Worm (Caenorhabditis elegans) whole organism, L4 larva: Measurements from ENCODE around the gene scl-6.
A peak's percentile ranks its signal among the peaks of the same experiment; 100 is the strongest.

Source experiments
- D1046.2 ChIP-seq: fragments of 200-800 bp; sonication (Bioruptor generic); IDR thresholded peaks from 2 replicates; pipeline ENCODE4 v1.3.6; 2022; ENCODE audit warnings: missing genetic modification characterization, missing compliant biosample characterization
- T26A8.4 ChIP-seq: fragments of 200-800 bp; sonication (Bioruptor generic); IDR thresholded peaks from 2 replicates; pipeline ENCODE4 v1.3.6; 2022; ENCODE audit warnings: missing genetic modification characterization, missing compliant biosample characterization
- Y48G9A.11 ChIP-seq: fragments of 200-800 bp; sonication (Bioruptor generic); IDR thresholded peaks from 2 replicates; pipeline ENCODE4 v1.3.6; 2022; ENCODE audit warnings: missing genetic modification reagents, missing genetic modification characterization, missing compliant biosample characterization
- Y5F2A.4 ChIP-seq: fragments of 200-800 bp; sonication (Bioruptor generic); optimal IDR thresholded peaks from 2 replicates; lab custom pipeline; 2018; ENCODE audit warnings: mild to moderate bottlenecking, missing genetic modification characterization, missing compliant biosample characterization
- ZK337.2 ChIP-seq: fragments of 200-800 bp; sonication (Bioruptor generic); IDR thresholded peaks from 2 replicates; pipeline ENCODE4 v1.3.6; 2022; ENCODE audit warnings: missing genetic modification reagents, missing genetic modification characterization, missing compliant biosample characterization
- ZK546.5 ChIP-seq, 2 experiments: sonication (generic microtip); optimal IDR thresholded peaks; 2 replicates each; lab custom pipeline; 2017; ENCODE audit warnings: missing biosample characterization in 2 of 2, missing genetic modification characterization in 2 of 2
- aly-2 ChIP-seq: sonication (generic microtip); optimal IDR thresholded peaks from 2 replicates; lab custom pipeline; 2018; ENCODE audit warnings: missing biosample characterization, missing genetic modification characterization
- ama-1 ChIP-seq: fragments of 150-350 bp; optimal IDR thresholded peaks from 2 replicates; lab custom pipeline; 2014; ENCODE audit warnings: inconsistent platforms, mixed read lengths
- arid-1 ChIP-seq: fragments of 200-800 bp; sonication (Bioruptor generic); conservative IDR thresholded peaks from 2 replicates; pipeline ENCODE4 v1.3.6; 2022; ENCODE audit warnings: missing genetic modification reagents, missing genetic modification characterization, missing compliant biosample characterization
- attf-4 ChIP-seq: sonication (generic microtip); optimal IDR thresholded peaks from 3 replicates; lab custom pipeline; 2017; ENCODE audit warnings: missing biosample characterization, missing genetic modification characterization
- ceh-20 ChIP-seq: fragments of 200-800 bp; sonication (Bioruptor generic); IDR thresholded peaks from 2 replicates; pipeline ENCODE4 v1.3.6; 2022; ENCODE audit warnings: missing genetic modification reagents, missing genetic modification characterization, missing compliant biosample characterization
- cey-2 ChIP-seq: sonication (generic microtip); optimal IDR thresholded peaks from 3 replicates; lab custom pipeline; 2017; ENCODE audit warnings: missing genetic modification characterization, mild to moderate bottlenecking, missing compliant biosample characterization, antibody characterized with exemption, borderline replicate concordance; ENCODE audit not compliant: insufficient read depth
- daf-12 ChIP-seq: fragments of 150-350 bp; optimal IDR thresholded peaks from 2 replicates; lab custom pipeline; 2014; ENCODE audit warnings: missing biosample characterization, missing genetic modification reagents, missing genetic modification characterization
- daf-16 ChIP-seq, 3 experiments: sonication (generic microtip); optimal IDR thresholded peaks; 2 replicates each; lab custom pipeline; 2016 to 2017; ENCODE audit warnings: missing genetic modification characterization in 3 of 3, missing genetic modification reagents in 3 of 3, mild to moderate bottlenecking in 2 of 3, missing compliant biosample characterization in 2 of 3, missing biosample characterization in 1 of 3, moderate library complexity in 1 of 3
- dmd-9 ChIP-seq: fragments of 200-800 bp; sonication (Bioruptor generic); IDR thresholded peaks from 2 replicates; pipeline ENCODE4 v1.3.6; 2022; ENCODE audit warnings: missing genetic modification reagents, missing genetic modification characterization, missing compliant biosample characterization
- dpl-1 ChIP-seq: fragments of 150-350 bp; optimal IDR thresholded peaks from 2 replicates; lab custom pipeline; 2014; ENCODE audit warnings: missing biosample characterization, missing genetic modification reagents, missing genetic modification characterization
- duxl-1 ChIP-seq: sonication (generic microtip); optimal IDR thresholded peaks from 2 replicates; lab custom pipeline; 2016; ENCODE audit warnings: mild to moderate bottlenecking, missing genetic modification characterization, moderate library complexity, missing compliant biosample characterization; ENCODE audit not compliant: poor library complexity
- dve-1 ChIP-seq: sonication (generic microtip); optimal IDR thresholded peaks from 2 replicates; lab custom pipeline; 2017; ENCODE audit warnings: antibody characterized with exemption, mild to moderate bottlenecking, missing genetic modification characterization, missing compliant biosample characterization; ENCODE audit not compliant: insufficient read depth
- fkh-10 ChIP-seq: fragments of 150-350 bp; optimal IDR thresholded peaks from 2 replicates; lab custom pipeline; 2014; ENCODE audit warnings: missing biosample characterization, missing genetic modification reagents, missing genetic modification characterization
- fos-1 ChIP-seq: fragments of 150-350 bp; optimal IDR thresholded peaks from 2 replicates; lab custom pipeline; 2014; ENCODE audit warnings: missing biosample characterization, missing genetic modification characterization
- hlh-30 ChIP-seq: sonication (generic microtip); optimal IDR thresholded peaks from 2 replicates; lab custom pipeline; 2017; ENCODE audit warnings: antibody characterized with exemption, mild to moderate bottlenecking, missing genetic modification characterization, missing compliant biosample characterization; ENCODE audit not compliant: insufficient read depth
- jun-1 ChIP-seq: fragments of 150-350 bp; optimal IDR thresholded peaks from 2 replicates; lab custom pipeline; 2014; ENCODE audit warnings: missing biosample characterization, missing genetic modification reagents, missing genetic modification characterization
- lim-7 ChIP-seq: fragments of 200-800 bp; sonication (Bioruptor generic); IDR thresholded peaks from 2 replicates; pipeline ENCODE4 v1.3.6; 2022; ENCODE audit warnings: missing genetic modification characterization, missing compliant biosample characterization
- lin-15B ChIP-seq: fragments of 150-350 bp; sonication (generic microtip); optimal IDR thresholded peaks from 3 replicates; lab custom pipeline; 2014; ENCODE audit warnings: missing biosample characterization, missing genetic modification characterization
- lin-29 ChIP-seq: fragments of 200-800 bp; sonication (Bioruptor generic); IDR thresholded peaks from 2 replicates; pipeline ENCODE4 v1.3.6; 2022; ENCODE audit warnings: missing genetic modification reagents, missing genetic modification characterization, missing compliant biosample characterization
- lin-38 ChIP-seq: fragments of 200-800 bp; sonication (Bioruptor generic); IDR thresholded peaks from 2 replicates; pipeline ENCODE4 v1.3.6; 2022; ENCODE audit warnings: missing genetic modification reagents, missing genetic modification characterization, missing compliant biosample characterization
- lin-39 ChIP-seq: fragments of 150-350 bp; optimal IDR thresholded peaks from 2 replicates; lab custom pipeline; 2014; ENCODE audit warnings: missing biosample characterization, missing genetic modification reagents, missing genetic modification characterization
- lir-3 ChIP-seq: sonication (generic microtip); optimal IDR thresholded peaks from 2 replicates; lab custom pipeline; 2016; ENCODE audit warnings: mild to moderate bottlenecking, missing genetic modification characterization, missing compliant biosample characterization
- lsy-2 ChIP-seq, 2 experiments: fragments of 150-350 bp in 1 of 2; sonication (generic microtip) in 1 of 2; optimal IDR thresholded peaks; 2 replicates each; lab custom pipeline; 2014 to 2017; ENCODE audit warnings: missing biosample characterization in 2 of 2, missing genetic modification characterization in 2 of 2
- madf-5 ChIP-seq, 2 experiments: fragments of 200-800 bp; sonication (Bioruptor generic); IDR thresholded peaks; 2 replicates each; pipeline ENCODE4 v1.3.6; 2022; ENCODE audit warnings: missing compliant biosample characterization in 2 of 2, missing genetic modification characterization in 2 of 2
- mes-2 ChIP-seq: sonication (generic microtip); optimal IDR thresholded peaks from 2 replicates; lab custom pipeline; 2016; ENCODE audit warnings: missing genotype, mild to moderate bottlenecking, missing genetic modification characterization, missing compliant biosample characterization; ENCODE audit not compliant: poor library complexity, severe bottlenecking
- mxl-2 ChIP-seq: fragments of 200-800 bp; sonication (Bioruptor generic); conservative IDR thresholded peaks from 2 replicates; pipeline ENCODE4 v1.3.6; 2022; ENCODE audit warnings: missing genetic modification reagents, missing genetic modification characterization, missing compliant biosample characterization
- nhr-102 ChIP-seq: sonication (generic microtip); optimal IDR thresholded peaks from 2 replicates; lab custom pipeline; 2016; ENCODE audit warnings: mild to moderate bottlenecking, missing genetic modification characterization, moderate library complexity, missing compliant biosample characterization
- nhr-11 ChIP-seq: fragments of 150-350 bp; optimal IDR thresholded peaks from 2 replicates; lab custom pipeline; 2014; ENCODE audit warnings: missing biosample characterization, missing genetic modification characterization
- nhr-111 ChIP-seq: fragments of 200-800 bp; sonication (Bioruptor generic); optimal IDR thresholded peaks from 2 replicates; lab custom pipeline; 2018; ENCODE audit warnings: mild to moderate bottlenecking, missing genetic modification characterization, missing compliant biosample characterization
- nhr-28 ChIP-seq: fragments of 150-350 bp; optimal IDR thresholded peaks from 2 replicates; lab custom pipeline; 2014; ENCODE audit warnings: missing biosample characterization, missing genetic modification characterization
- nhr-6 ChIP-seq: fragments of 150-350 bp; optimal IDR thresholded peaks from 2 replicates; lab custom pipeline; 2014; ENCODE audit warnings: missing biosample characterization, missing genetic modification characterization
- nhr-77 ChIP-seq: fragments of 150-350 bp; optimal IDR thresholded peaks from 2 replicates; lab custom pipeline; 2014; ENCODE audit warnings: missing biosample characterization, missing genetic modification characterization
- pha-4 ChIP-seq, 2 experiments: fragments of 150-350 bp in 1 of 2; fragments of 200-800 bp in 1 of 2; sonication (Bioruptor generic) in 1 of 2; IDR thresholded peaks in 1 of 2; optimal IDR thresholded peaks in 1 of 2; 2 replicates each; pipeline versions ENCODE4 v1.3.6 to Lab custom; 2014 to 2022; ENCODE audit warnings: missing genetic modification characterization in 2 of 2, missing genetic modification reagents in 2 of 2, missing biosample characterization in 1 of 2, missing compliant biosample characterization in 1 of 2
- php-3 ChIP-seq: fragments of 200-800 bp; sonication (Bioruptor generic); IDR thresholded peaks from 2 replicates; pipeline ENCODE4 v1.3.6; 2022; ENCODE audit warnings: missing genetic modification reagents, missing genetic modification characterization, missing compliant biosample characterization
- rbr-2 ChIP-seq: sonication (generic microtip); optimal IDR thresholded peaks from 2 replicates; lab custom pipeline; 2016; ENCODE audit warnings: missing genotype, missing genetic modification characterization, missing compliant biosample characterization
- sdz-12 ChIP-seq: fragments of 200-800 bp; sonication (Bioruptor generic); optimal IDR thresholded peaks from 2 replicates; lab custom pipeline; 2018; ENCODE audit warnings: mild to moderate bottlenecking, missing genetic modification characterization, missing compliant biosample characterization
- skn-1 ChIP-seq: fragments of 150-350 bp; optimal IDR thresholded peaks from 2 replicates; lab custom pipeline; 2014; ENCODE audit warnings: missing biosample characterization, missing genetic modification characterization
- snpc-4 ChIP-seq: fragments of 150-350 bp; optimal IDR thresholded peaks from 2 replicates; lab custom pipeline; 2014; ENCODE audit warnings: missing biosample characterization, missing genetic modification characterization
- spr-3 ChIP-seq: fragments of 200-800 bp; sonication (Bioruptor generic); optimal IDR thresholded peaks from 2 replicates; lab custom pipeline; 2018; ENCODE audit warnings: mild to moderate bottlenecking, missing genetic modification characterization, missing compliant biosample characterization
- tag-97 ChIP-seq: fragments of 200-800 bp; sonication (Bioruptor generic); IDR thresholded peaks from 2 replicates; pipeline ENCODE4 v1.3.6; 2022; ENCODE audit warnings: missing genetic modification characterization, missing compliant biosample characterization
- unc-130 ChIP-seq: sonication (generic microtip); optimal IDR thresholded peaks from 2 replicates; lab custom pipeline; 2016; ENCODE audit warnings: missing genetic modification reagents, missing genetic modification characterization, missing compliant biosample characterization
- unc-39 ChIP-seq: sonication (generic microtip); optimal IDR thresholded peaks from 2 replicates; lab custom pipeline; 2017; ENCODE audit warnings: missing biosample characterization, missing genetic modification characterization
- zag-1 ChIP-seq: fragments of 150-350 bp; optimal IDR thresholded peaks from 2 replicates; lab custom pipeline; 2014; ENCODE audit warnings: missing biosample characterization, missing genetic modification characterization
- zfp-2 ChIP-seq: sonication (generic microtip); optimal IDR thresholded peaks from 2 replicates; lab custom pipeline; 2016; ENCODE audit warnings: mild to moderate bottlenecking, missing genetic modification characterization, missing compliant biosample characterization
- ztf-11 ChIP-seq: fragments of 150-350 bp; optimal IDR thresholded peaks from 2 replicates; lab custom pipeline; 2014; ENCODE audit warnings: missing biosample characterization, missing genetic modification characterization

scl-6 gene

ce11 chrIV:13093677-13094076 is 25.1 kb downstream of the scl-6 start, which contains the start of the genes prcc-1 and C39E9.12:
prcc-1 (minus strand) TSS chrIV:13093795.
C39E9.12 (plus strand) TSS chrIV:13094007.
- no peak for TF ChIP-seq Y5F2A.4 (GFP tag; lab: Kevin White, UChicago)
- TF ChIP-seq ama-1 (lab: Kevin White, UChicago): peak; percentile 4
- TF ChIP-seq ceh-20: no peak
- TF ChIP-seq daf-12 (tag; lab: Kevin White, UChicago): no peak
- no peak for TF ChIP-seq lin-15B (tag; lab: Kevin White, UChicago)
- peak in 1 of 2 experiments; percentile 88 for TF ChIP-seq lsy-2 (tag; optimal IDR thresholded peaks at IDR 0.05; lab: Kevin White, UChicago)
- no peak for TF ChIP-seq Y48G9A.11 (GFP tag; lab: Robert Waterston, UW)
- peak; percentile 68 for TF ChIP-seq nhr-11 (tag; lab: Kevin White, UChicago)
- no peak for TF ChIP-seq zfp-2 (tag; lab: Kevin White, UChicago)
- TF ChIP-seq sdz-12: no peak
- peak; percentile 53 for TF ChIP-seq dve-1 (tag; lab: Kevin White, UChicago)
- TF ChIP-seq ZK546.5 (tag; optimal IDR thresholded peaks at IDR 0.05; lab: Kevin White, UChicago): no peak
- peak; percentile 53 for TF ChIP-seq hlh-30 (tag; lab: Kevin White, UChicago)
- no peak for TF ChIP-seq mxl-2
- TF ChIP-seq ZK337.2 (GFP tag; lab: Robert Waterston, UW): no peak
- TF ChIP-seq ztf-11 (tag; lab: Kevin White, UChicago): no peak
- TF ChIP-seq nhr-111 (GFP tag; lab: Kevin White, UChicago): no peak
- TF ChIP-seq lin-39 (tag; lab: Kevin White, UChicago): no peak
- TF ChIP-seq php-3 (GFP tag; lab: Robert Waterston, UW): no peak
- TF ChIP-seq nhr-6 (tag; lab: Kevin White, UChicago): peak; percentile 76
- TF ChIP-seq daf-16 (GFP tag; optimal IDR thresholded peaks at IDR 0.05; lab: Kevin White, UChicago): no peak
- TF ChIP-seq daf-16 (tag; optimal IDR thresholded peaks at IDR 0.05; lab: Kevin White, UChicago): peak; percentile 70
- no peak for TF ChIP-seq fkh-10 (GFP tag; lab: Kevin White, UChicago)
- no peak for TF ChIP-seq madf-5 (GFP tag; IDR thresholded peaks at IDR 0.05; lab: Robert Waterston, UW)
- peak; percentile 82 for TF ChIP-seq mes-2 (tag; lab: Kevin White, UChicago)
- no peak for TF ChIP-seq lim-7 (GFP tag; lab: Robert Waterston, UW)
- TF ChIP-seq snpc-4 (tag; lab: Kevin White, UChicago): no peak
- no peak for TF ChIP-seq cey-2 (tag; lab: Kevin White, UChicago)
- TF ChIP-seq fos-1 (tag; lab: Kevin White, UChicago): no peak
- no peak for TF ChIP-seq lin-29 (GFP tag; lab: Robert Waterston, UW)
- no peak for TF ChIP-seq arid-1 (GFP tag; lab: Robert Waterston, UW)
- no peak for TF ChIP-seq tag-97
- TF ChIP-seq duxl-1 (tag; lab: Kevin White, UChicago): no peak
- no peak for TF ChIP-seq aly-2 (tag; lab: Kevin White, UChicago)
- TF ChIP-seq skn-1: no peak
- no peak for TF ChIP-seq unc-39 (tag; lab: Kevin White, UChicago)
- TF ChIP-seq spr-3 (GFP tag; lab: Kevin White, UChicago): no peak
- no peak for TF ChIP-seq T26A8.4 (GFP tag; lab: Robert Waterston, UW)
- TF ChIP-seq pha-4 (GFP tag; IDR thresholded peaks at IDR 0.05; lab: Robert Waterston, UW): no peak
- peak; percentile 25 for TF ChIP-seq pha-4 (tag; optimal IDR thresholded peaks at IDR 0.05; lab: Kevin White, UChicago)
- TF ChIP-seq unc-130 (GFP tag; lab: Kevin White, UChicago): peak; percentile 80
- TF ChIP-seq D1046.2 (GFP tag; lab: Robert Waterston, UW): no peak
- peak; percentile 60 for TF ChIP-seq nhr-28
- no peak for TF ChIP-seq lir-3
- TF ChIP-seq zag-1 (tag; lab: Kevin White, UChicago): no peak
- no peak for TF ChIP-seq jun-1 (tag; lab: Kevin White, UChicago)
- peak; percentile 19 for TF ChIP-seq nhr-77
- no peak for TF ChIP-seq dmd-9 (GFP tag; lab: Robert Waterston, UW)
- TF ChIP-seq dpl-1: peak; percentile 90
- peak; percentile 10 for TF ChIP-seq rbr-2 (tag; lab: Kevin White, UChicago)
- TF ChIP-seq nhr-102 (tag; lab: Kevin White, UChicago): no peak
- no peak for TF ChIP-seq attf-4 (tag; lab: Kevin White, UChicago)
- peak; percentile 94 for TF ChIP-seq lin-38 (GFP tag; lab: Robert Waterston, UW)
